Worm (Caenorhabditis elegans) whole organism, L4/young adult: Measurements from ENCODE around the gene Y71H2AM.1.

ENCODE experiments used
- W03F9.2 ChIP-seq: fragments of 150-350 bp; optimal IDR thresholded peaks from 2 replicates; lab custom pipeline; 2014; ENCODE audit warnings: missing biosample characterization, missing genetic modification characterization
- him-1 ChIP-seq: sonication (generic microtip); optimal IDR thresholded peaks from 2 replicates; lab custom pipeline; 2016; ENCODE audit warnings: missing genotype, missing genetic modification reagents, missing genetic modification characterization, missing compliant biosample characterization

DNA sequence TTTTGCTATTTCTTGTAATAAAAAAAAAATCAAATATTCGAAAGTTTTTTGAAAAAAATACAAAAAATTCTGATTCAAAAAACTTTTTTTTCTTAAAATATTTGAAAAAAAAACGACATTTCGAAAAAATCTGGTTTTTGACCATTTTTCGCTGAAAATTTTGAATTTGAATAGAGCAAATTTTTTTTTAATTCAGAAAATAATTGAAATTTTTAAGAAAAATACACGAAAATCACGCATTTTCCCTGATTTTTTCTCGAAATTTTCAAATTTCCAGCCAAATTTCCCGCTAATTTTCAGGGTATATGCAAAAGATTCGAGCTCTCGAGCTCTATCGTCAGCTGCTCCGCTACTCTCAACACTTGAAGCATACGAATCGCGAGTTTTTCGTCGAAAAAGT is at the start of gene Y71H2AM.1:
- TF ChIP-seq W03F9.2 (tag; lab: Kevin White, UChicago) (no peak), him-1 (tag; lab: Kevin White, UChicago) (no peak)
